Worm (Caenorhabditis elegans) whole organism, L2 larva: ENCODE measurements around the gene srab-6.
"Not testable (repeated sequence)": the region's sequence is repeated elsewhere in the genome, so short reads cannot be mapped to it uniquely, and the experiment has no call there.

Experiments used
- C34F6.9 ChIP-seq: fragments of 150-350 bp; optimal IDR thresholded peaks from 2 replicates; lab custom pipeline; 2014; ENCODE audit warnings: missing biosample characterization, missing genetic modification characterization
- F13H6.1 ChIP-seq: sonication (generic microtip); optimal IDR thresholded peaks from 2 replicates; lab custom pipeline; 2016; ENCODE audit warnings: missing genetic modification characterization, missing compliant biosample characterization
- alr-1 ChIP-seq: fragments of 150-350 bp; optimal IDR thresholded peaks from 2 replicates; lab custom pipeline; 2014; ENCODE audit warnings: missing biosample characterization, missing genetic modification characterization
- ama-1 ChIP-seq: fragments of 150-350 bp; optimal IDR thresholded peaks from 2 replicates; lab custom pipeline; 2018; ENCODE audit warnings: inconsistent platforms
- ceh-16 ChIP-seq: fragments of 150-350 bp; optimal IDR thresholded peaks from 2 replicates; lab custom pipeline; 2014; ENCODE audit warnings: missing biosample characterization, missing genetic modification characterization
- elt-3 ChIP-seq: sonication (generic microtip); optimal IDR thresholded peaks from 2 replicates; lab custom pipeline; 2017; ENCODE audit warnings: missing biosample characterization, missing genetic modification characterization
- lin-13 ChIP-seq: fragments of 150-350 bp; optimal IDR thresholded peaks from 2 replicates; lab custom pipeline; 2014; ENCODE audit warnings: missing biosample characterization, missing genetic modification reagents, missing genetic modification characterization
- mab-5 ChIP-seq: fragments of 150-350 bp; optimal IDR thresholded peaks from 2 replicates; lab custom pipeline; 2014; ENCODE audit warnings: missing biosample characterization, missing genetic modification characterization
- mbf-1 ChIP-seq: sonication (generic microtip); optimal IDR thresholded peaks from 2 replicates; lab custom pipeline; 2017; ENCODE audit warnings: missing biosample characterization, missing genetic modification characterization
- nhr-129 ChIP-seq: fragments of 150-350 bp; optimal IDR thresholded peaks from 2 replicates; lab custom pipeline; 2014; ENCODE audit warnings: missing biosample characterization, missing genetic modification characterization
- nhr-21 ChIP-seq: fragments of 150-350 bp; optimal IDR thresholded peaks from 2 replicates; lab custom pipeline; 2014; ENCODE audit warnings: missing biosample characterization, missing genetic modification characterization
- nhr-23 ChIP-seq: fragments of 150-350 bp; optimal IDR thresholded peaks from 2 replicates; lab custom pipeline; 2014; ENCODE audit warnings: missing biosample characterization, missing genetic modification reagents, missing genetic modification characterization
- nhr-25 ChIP-seq: fragments of 150-350 bp; sonication (generic microtip); optimal IDR thresholded peaks from 3 replicates; lab custom pipeline; 2014; ENCODE audit warnings: missing biosample characterization, missing genetic modification characterization
- nhr-6 ChIP-seq: fragments of 150-350 bp; optimal IDR thresholded peaks from 2 replicates; lab custom pipeline; 2014; ENCODE audit warnings: missing biosample characterization, missing genetic modification characterization
- peb-1 ChIP-seq: fragments of 150-350 bp; optimal IDR thresholded peaks from 2 replicates; lab custom pipeline; 2014; ENCODE audit warnings: missing biosample characterization, missing genetic modification characterization
- sma-9 ChIP-seq, 2 experiments: fragments of 150-350 bp in 1 of 2; sonication (generic microtip) in 1 of 2; optimal IDR thresholded peaks; 2 replicates each; lab custom pipeline; 2014 to 2016; ENCODE audit warnings: missing genetic modification characterization in 2 of 2, mild to moderate bottlenecking in 1 of 2, missing biosample characterization in 1 of 2, missing compliant biosample characterization in 1 of 2, missing genetic modification reagents in 1 of 2, moderate library complexity in 1 of 2
- snpc-4 ChIP-seq: fragments of 150-350 bp; optimal IDR thresholded peaks from 2 replicates; lab custom pipeline; 2014; ENCODE audit warnings: missing biosample characterization, missing genetic modification characterization
- unc-62 ChIP-seq: fragments of 150-350 bp; optimal IDR thresholded peaks from 2 replicates; lab custom pipeline; 2014; ENCODE audit warnings: missing biosample characterization, missing genetic modification reagents, missing genetic modification characterization
- zag-1 ChIP-seq: fragments of 150-350 bp; optimal IDR thresholded peaks from 2 replicates; lab custom pipeline; 2014; ENCODE audit warnings: missing biosample characterization, missing genetic modification characterization
- ztf-1 ChIP-seq: fragments of 200-800 bp; sonication (Bioruptor generic); conservative IDR thresholded peaks from 2 replicates; pipeline ENCODE4 v1.3.6; 2022; ENCODE audit warnings: missing genetic modification characterization, missing compliant biosample characterization
- ztf-11 ChIP-seq: sonication (generic microtip); optimal IDR thresholded peaks from 2 replicates; lab custom pipeline; 2017; ENCODE audit warnings: missing biosample characterization, missing genetic modification characterization
- ztf-4 ChIP-seq: fragments of 150-350 bp; optimal IDR thresholded peaks from 2 replicates; lab custom pipeline; 2014; ENCODE audit warnings: missing biosample characterization, missing genetic modification characterization

srab-6 gene

ce11 chrV:3106785-3107184, 45.0 kb downstream of the srab-6 start:
- TF ChIP-seq ztf-4 = no peak
- no peak for TF ChIP-seq nhr-25
- no peak for TF ChIP-seq sma-9 (GFP tag; optimal IDR thresholded peaks at IDR 0.05; lab: Kevin White, UChicago)
- TF ChIP-seq sma-9 (tag; optimal IDR thresholded peaks at IDR 0.05; lab: Kevin White, UChicago) = no peak
- TF ChIP-seq C34F6.9 = no peak
- TF ChIP-seq elt-3 (tag; lab: Kevin White, UChicago) = no peak
- no peak for TF ChIP-seq mbf-1 (tag; lab: Kevin White, UChicago)
- TF ChIP-seq zag-1 = no peak
- TF ChIP-seq, all 48 proteins: peak for 0

ce11 chrV:3105810-3106209, 46.0 kb downstream of the srab-6 start, which contains the start of gene str-69:
TSS of gene str-69 (minus strand) at chrV:3105910.
- TF ChIP-seq sma-9 (GFP tag; optimal IDR thresholded peaks at IDR 0.05; lab: Kevin White, UChicago) (no peak), sma-9 (tag; optimal IDR thresholded peaks at IDR 0.05; lab: Kevin White, UChicago) (no peak), unc-62 (no peak), ama-1 (lab: Kevin White, UChicago) (no peak), F13H6.1 (no peak), lin-13 (GFP tag; lab: Kevin White, UChicago) (no peak), alr-1 (no peak), snpc-4 (no peak), nhr-23 (tag; lab: Kevin White, UChicago) (no peak), peb-1 (tag; lab: Kevin White, UChicago) (no peak)
- TF ChIP-seq, all 48 proteins: peak for 0

DNA sequence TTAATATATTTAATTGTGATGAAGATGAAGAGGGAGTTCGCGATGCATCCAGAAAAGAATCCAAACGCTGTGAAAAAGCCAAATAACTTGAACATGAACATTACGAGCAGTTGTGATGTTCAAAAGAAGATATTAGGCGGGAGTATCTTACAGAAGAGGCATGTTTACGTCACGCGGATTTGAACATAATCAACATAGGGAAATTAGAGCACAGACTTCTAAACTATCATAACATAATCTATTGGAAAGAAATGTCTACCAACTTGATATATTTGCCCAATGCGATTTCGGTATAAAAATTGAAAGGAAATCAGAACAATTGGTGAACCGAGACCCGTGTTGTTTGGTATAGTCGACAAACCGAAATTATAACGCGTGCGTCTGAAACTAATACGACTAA, 47.6 kb downstream of the srab-6 start, which contains the start of gene str-66:
str-66 (minus strand) TSS at position 101 of the 400 bp plus-strand sequence.
- no peak for TF ChIP-seq peb-1 (tag; lab: Kevin White, UChicago)
- TF ChIP-seq elt-3 (tag; lab: Kevin White, UChicago) = no peak
- TF ChIP-seq mab-5 (tag; lab: Kevin White, UChicago) = no peak
- no peak for TF ChIP-seq ceh-16 (tag; lab: Kevin White, UChicago)
- no peak for TF ChIP-seq snpc-4
- TF ChIP-seq unc-62 = no peak
- TF ChIP-seq, all 48 proteins: peak for 0

ce11 chrV:3102049-3102448, 49.7 kb downstream of the srab-6 start, which contains the start of gene Y73C8C.4:
TSS of gene Y73C8C.4 (minus strand) at chrV:3102149.
- TF ChIP-seq nhr-129 (tag; lab: Kevin White, UChicago); mbf-1 (tag; lab: Kevin White, UChicago); nhr-21: not testable (repeated sequence)

DNA sequence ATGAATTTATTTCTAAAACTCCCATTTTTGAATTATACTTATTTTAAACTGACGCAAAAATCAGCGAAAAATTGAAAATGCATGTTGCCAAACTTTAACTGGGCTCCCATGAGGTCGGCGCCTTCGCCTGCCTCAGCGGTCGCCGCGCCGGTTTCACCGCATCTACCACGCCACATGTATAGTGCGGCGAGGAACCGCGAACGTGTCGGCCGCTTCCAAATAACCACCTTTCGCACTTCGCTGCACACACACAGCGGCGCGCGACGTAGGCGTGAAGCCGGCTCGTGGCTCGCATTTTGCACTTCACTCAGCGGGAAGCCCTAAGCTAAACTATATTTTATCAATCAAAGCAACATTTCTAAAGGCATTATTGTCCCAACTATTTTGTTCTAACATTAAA, 51.2 kb downstream of the srab-6 start:
- TF ChIP-seq zag-1 (no peak), ztf-11 (tag; lab: Kevin White, UChicago) (no peak), F13H6.1 (no peak), ztf-1 (GFP tag; lab: Robert Waterston, UW) (no peak), nhr-6 (tag; lab: Kevin White, UChicago) (no peak), elt-3 (tag; lab: Kevin White, UChicago) (no peak)
